Fruit fly (Drosophila melanogaster): Measurements from ENCODE around the gene CG13698.

dm6 chr3L:18121889-18122288 is 15.9 kb upstream of the CG13698 start, which contains the start of gene CG42853:
- TF ChIP-seq lola (GFP tag; optimal IDR thresholded peaks at IDR 0.05) (no peak), Hr78 (GFP tag; optimal IDR thresholded peaks at IDR 0.05) (no peak), Hr83 (GFP tag; optimal IDR thresholded peaks at IDR 0.05; ENCODE audit: poor library complexity, severe bottlenecking) (no peak), Mio (GFP tag; optimal IDR thresholded peaks at IDR 0.05) (no peak), h (GFP tag; optimal IDR thresholded peaks at IDR 0.05) (no peak), tai (GFP tag; optimal IDR thresholded peaks at IDR 0.05) (no peak), HLH106 (tag; optimal IDR thresholded peaks at IDR 0.05) (no peak), Dfd (GFP tag; optimal IDR thresholded peaks at IDR 0.05) (no peak), sv (GFP tag; optimal IDR thresholded peaks at IDR 0.05) (no peak), Hnf4 (GFP tag; optimal IDR thresholded peaks at IDR 0.05) (no peak), CG32264 (GFP tag; optimal IDR thresholded peaks at IDR 0.05) (no peak)

All from whole organism, wandering third instar larva.